Fruit fly (Drosophila melanogaster) whole organism, wandering third instar larva: ENCODE measurements around the gene amos.

ENCODE experiments used
- Abd-B ChIP-seq: fragments of >200 bp; optimal IDR thresholded peaks from 2 replicates; lab custom pipeline; 2017; ENCODE audit warnings: missing biosample characterization, missing genetic modification characterization
- CG9705 ChIP-seq: fragments of 200-800 bp; sonication (Bioruptor generic); optimal IDR thresholded peaks from 2 replicates; lab custom pipeline; 2018; ENCODE audit warnings: missing biosample characterization, mild to moderate bottlenecking, missing genetic modification characterization
- CrebA ChIP-seq: fragments of 200-800 bp; sonication (Bioruptor generic); optimal IDR thresholded peaks from 2 replicates; lab custom pipeline; 2016; ENCODE audit warnings: missing biosample characterization, mild to moderate bottlenecking, missing genetic modification characterization, borderline replicate concordance
- Dif ChIP-seq: fragments of 200-275, 200-300 bp; sonication (Bioruptor generic); optimal IDR thresholded peaks from 2 replicates; lab custom pipeline; 2018; ENCODE audit warnings: missing biosample characterization, missing genetic modification characterization; ENCODE audit not compliant: partially characterized antibody
- GATAd ChIP-seq: sonication (Bioruptor generic); optimal IDR thresholded peaks from 2 replicates; lab custom pipeline; 2016; ENCODE audit warnings: missing biosample characterization, missing genetic modification characterization
- HLH106 ChIP-seq: fragments of 200-800 bp; optimal IDR thresholded peaks from 3 replicates; lab custom pipeline; 2019; ENCODE audit warnings: missing biosample characterization, mild to moderate bottlenecking, missing genetic modification characterization, moderate library complexity
- Hnf4 ChIP-seq: fragments of 200-800 bp; sonication (Bioruptor generic); optimal IDR thresholded peaks from 2 replicates; lab custom pipeline; 2016; ENCODE audit warnings: missing biosample characterization, mild to moderate bottlenecking, missing genetic modification characterization
- Hr78 ChIP-seq: fragments of >200 bp; optimal IDR thresholded peaks from 2 replicates; lab custom pipeline; 2017; ENCODE audit warnings: missing biosample characterization, missing genetic modification characterization
- Hr83 ChIP-seq: fragments of 200-300 bp; sonication (Bioruptor generic); optimal IDR thresholded peaks from 2 replicates; lab custom pipeline; 2016; ENCODE audit warnings: missing biosample characterization, mild to moderate bottlenecking, missing genetic modification characterization, moderate library complexity; ENCODE audit not compliant: poor library complexity, severe bottlenecking
- Jra ChIP-seq: sonication (Bioruptor generic); optimal IDR thresholded peaks from 2 replicates; lab custom pipeline; 2016; ENCODE audit warnings: missing biosample characterization, missing genetic modification characterization
- Mio ChIP-seq: sonication (Bioruptor generic); optimal IDR thresholded peaks from 2 replicates; lab custom pipeline; 2016; ENCODE audit warnings: missing biosample characterization, missing genetic modification characterization
- Myc ChIP-seq: fragments of >200 bp; optimal IDR thresholded peaks from 2 replicates; lab custom pipeline; 2017
- OdsH ChIP-seq: fragments of 200-800 bp; sonication (Bioruptor generic); optimal IDR thresholded peaks from 2 replicates; lab custom pipeline; 2016; ENCODE audit warnings: missing biosample characterization, mild to moderate bottlenecking, missing genetic modification characterization
- Rel ChIP-seq, 2 experiments: fragments of 200-800 bp; sonication (Bioruptor generic) in 1 of 2; optimal IDR thresholded peaks; 2 replicates in 1 of 2; 3 replicates in 1 of 2; lab custom pipeline; 2016 to 2019; ENCODE audit warnings: mild to moderate bottlenecking in 2 of 2, missing biosample characterization in 2 of 2, missing genetic modification characterization in 2 of 2, moderate library complexity in 1 of 2
- Sp1 ChIP-seq: fragments of 200-800 bp; sonication (Bioruptor generic); optimal IDR thresholded peaks from 3 replicates; lab custom pipeline; 2019; ENCODE audit warnings: missing biosample characterization, mild to moderate bottlenecking, missing genetic modification characterization, moderate library complexity
- Vsx2 ChIP-seq: fragments of 200-300, 225-300 bp; sonication (Bioruptor generic); optimal IDR thresholded peaks from 2 replicates; lab custom pipeline; 2018; ENCODE audit warnings: missing biosample characterization, missing genetic modification characterization; ENCODE audit not compliant: partially characterized antibody
- br ChIP-seq: fragments of 200-800 bp; sonication (Bioruptor generic); optimal IDR thresholded peaks from 2 replicates; lab custom pipeline; 2016; ENCODE audit warnings: missing biosample characterization, missing genetic modification characterization
- brk ChIP-seq: fragments of 200-800 bp; sonication (Bioruptor generic); optimal IDR thresholded peaks from 2 replicates; lab custom pipeline; 2016; ENCODE audit warnings: missing biosample characterization, mild to moderate bottlenecking, missing genetic modification characterization
- dmrt93B ChIP-seq: fragments of 200-800 bp; sonication (Bioruptor generic); optimal IDR thresholded peaks from 2 replicates; lab custom pipeline; 2018; ENCODE audit warnings: missing biosample characterization, mild to moderate bottlenecking, missing genetic modification characterization
- ey ChIP-seq: fragments of 200-800 bp; sonication (Bioruptor generic); optimal IDR thresholded peaks from 2 replicates; lab custom pipeline; 2016; ENCODE audit warnings: missing biosample characterization, missing genetic modification characterization
- foxo ChIP-seq, 2 experiments: fragments of 200-800 bp; sonication (Bioruptor generic); optimal IDR thresholded peaks; 2 replicates in 1 of 2; 3 replicates in 1 of 2; lab custom pipeline; 2016 to 2017; ENCODE audit warnings: missing biosample characterization in 2 of 2, missing genetic modification characterization in 2 of 2
- fru ChIP-seq: fragments of 200-800 bp; sonication (Bioruptor generic); optimal IDR thresholded peaks from 3 replicates; lab custom pipeline; 2016; ENCODE audit warnings: missing biosample characterization, mild to moderate bottlenecking, missing genetic modification characterization
- h ChIP-seq: fragments of 200-800 bp; sonication (Bioruptor generic); optimal IDR thresholded peaks from 3 replicates; lab custom pipeline; 2016; ENCODE audit warnings: missing biosample characterization, mild to moderate bottlenecking, missing genetic modification characterization
- lola ChIP-seq: fragments of >200 bp; optimal IDR thresholded peaks from 2 replicates; lab custom pipeline; 2017; ENCODE audit warnings: missing biosample characterization, missing genetic modification characterization
- pan ChIP-seq: fragments of >200 bp; optimal IDR thresholded peaks from 2 replicates; lab custom pipeline; 2017
- psq ChIP-seq: fragments of 200-800 bp; sonication (Bioruptor generic); optimal IDR thresholded peaks from 3 replicates; lab custom pipeline; 2017; ENCODE audit warnings: missing biosample characterization, mild to moderate bottlenecking, missing genetic modification characterization, moderate library complexity
- rgr ChIP-seq: fragments of 200-800 bp; sonication (Bioruptor generic); optimal IDR thresholded peaks from 3 replicates; lab custom pipeline; 2016; ENCODE audit warnings: missing biosample characterization, mild to moderate bottlenecking, missing genetic modification characterization
- sage ChIP-seq: fragments of 200-800 bp; sonication (Bioruptor generic); optimal IDR thresholded peaks from 2 replicates; lab custom pipeline; 2016; ENCODE audit warnings: missing biosample characterization, mild to moderate bottlenecking, missing genetic modification characterization
- sv ChIP-seq: fragments of 200-800 bp; sonication (Bioruptor generic); optimal IDR thresholded peaks from 3 replicates; lab custom pipeline; 2016; ENCODE audit warnings: missing biosample characterization, missing genetic modification characterization
- tai ChIP-seq: sonication (Bioruptor generic); optimal IDR thresholded peaks from 2 replicates; lab custom pipeline; 2016; ENCODE audit warnings: missing biosample characterization, missing genetic modification characterization
- woc ChIP-seq: sonication (Bioruptor generic); optimal IDR thresholded peaks from 2 replicates; lab custom pipeline; 2016; ENCODE audit warnings: missing biosample characterization, mild to moderate bottlenecking, missing genetic modification characterization

The amos gene

dm6 chr2L:18596871-18597338 is at the start of gene amos:
Gene amos, minus strand, starts transcription at chr2L:18596921.
- TF ChIP-seq Vsx2 (GFP tag; lab: Kevin White, UChicago) = no peak
- no peak for TF ChIP-seq pan
- TF ChIP-seq Hr83 (GFP tag; lab: Kevin White, UChicago) = no peak
- no peak for TF ChIP-seq CG9705 (GFP tag; lab: Kevin White, UChicago)
- TF ChIP-seq OdsH = no peak
- TF ChIP-seq ey (GFP tag; lab: Kevin White, UChicago) = no peak
- TF ChIP-seq Hnf4 (GFP tag; lab: Kevin White, UChicago) = no peak
- no peak for TF ChIP-seq foxo (GFP tag; optimal IDR thresholded peaks at IDR 0.05; lab: Kevin White, UChicago)
- TF ChIP-seq tai (GFP tag; lab: Kevin White, UChicago) = no peak
- TF ChIP-seq Jra (GFP tag; lab: Kevin White, UChicago) = no peak
- no peak for TF ChIP-seq brk (GFP tag; lab: Kevin White, UChicago)

DNA sequence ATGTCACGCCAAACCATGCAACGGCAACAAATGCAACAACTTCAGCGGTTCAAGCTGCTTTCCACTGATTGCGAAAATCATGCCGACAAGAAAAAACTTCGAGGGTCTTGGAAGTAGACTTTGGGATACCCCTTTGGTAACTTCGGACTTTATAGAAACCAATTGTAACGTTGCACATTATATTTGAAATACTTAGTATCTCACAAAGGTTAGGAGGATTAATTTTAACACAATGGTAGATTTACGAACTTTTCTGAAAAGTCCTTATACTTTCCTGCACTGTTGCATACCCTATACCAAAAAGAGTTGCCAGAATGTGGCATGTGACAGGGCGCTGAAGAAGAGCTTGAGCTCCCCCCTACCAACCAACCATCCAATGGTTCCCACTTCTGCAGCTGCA is 48.7 kb upstream of the amos start:
- no peak for TF ChIP-seq CrebA (GFP tag; lab: Kevin White, UChicago)
- TF ChIP-seq rgr (GFP tag; lab: Kevin White, UChicago) = peak; percentile 30
- no peak for TF ChIP-seq Myc (lab: Kevin White, UChicago)
- TF ChIP-seq woc (GFP tag; lab: Kevin White, UChicago) = peak; percentile 50
- peak; percentile 66 for TF ChIP-seq fru
- peak; percentile 17 for TF ChIP-seq dmrt93B (GFP tag; lab: Kevin White, UChicago)
- TF ChIP-seq Mio = no peak
- peak; percentile 52 for TF ChIP-seq HLH106 (tag; lab: Kevin White, UChicago)
- TF ChIP-seq GATAd = no peak
- peak; percentile 31 for TF ChIP-seq Sp1 (GFP tag; lab: Kevin White, UChicago)
- TF ChIP-seq br (GFP tag; lab: Kevin White, UChicago) = peak; percentile 56
- TF ChIP-seq ey (GFP tag; lab: Kevin White, UChicago) = peak; percentile 54
- TF ChIP-seq h (GFP tag; lab: Kevin White, UChicago) = peak; percentile 54
- TF ChIP-seq Abd-B (GFP tag; lab: Kevin White, UChicago) = no peak
- peak; percentile 21 for TF ChIP-seq Hnf4 (GFP tag; lab: Kevin White, UChicago)
- TF ChIP-seq OdsH = peak; percentile 28
- peak; percentile 9 for TF ChIP-seq psq
- peak in 1 of 2 experiments; percentile 59 for TF ChIP-seq foxo (GFP tag; optimal IDR thresholded peaks at IDR 0.05; lab: Kevin White, UChicago)

DNA sequence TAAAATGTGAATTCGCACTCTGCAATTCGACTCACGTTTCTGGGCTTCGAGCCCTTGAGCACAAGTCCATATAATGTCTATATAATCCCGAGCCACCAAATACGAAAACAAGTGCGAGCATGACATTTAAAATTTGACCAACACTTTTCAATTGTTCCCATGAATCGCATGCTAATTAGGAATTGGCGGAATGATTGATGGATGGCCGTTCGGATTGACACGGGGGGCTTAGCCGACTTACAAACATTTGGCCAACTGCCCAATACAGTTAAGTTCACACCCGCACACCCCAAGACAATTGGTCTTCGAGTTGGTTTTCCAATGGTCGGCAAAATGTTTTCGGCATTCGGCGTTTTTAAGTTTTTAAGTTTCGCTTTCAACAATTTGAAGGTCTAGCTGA is 44.4 kb upstream of the amos start:
- no peak for TF ChIP-seq Jra (GFP tag; lab: Kevin White, UChicago)
- no peak for TF ChIP-seq Hr78 (GFP tag; lab: Kevin White, UChicago)
- TF ChIP-seq woc (GFP tag; lab: Kevin White, UChicago) = no peak
- TF ChIP-seq Vsx2 (GFP tag; lab: Kevin White, UChicago) = no peak
- TF ChIP-seq sv (GFP tag; lab: Kevin White, UChicago) = no peak
- no peak for TF ChIP-seq Rel (GFP tag; optimal IDR thresholded peaks at IDR 0.05; lab: Kevin White, UChicago)
- no peak for TF ChIP-seq Rel (tag; optimal IDR thresholded peaks at IDR 0.05; lab: Kevin White, UChicago)
- TF ChIP-seq ey (GFP tag; lab: Kevin White, UChicago) = no peak
- TF ChIP-seq HLH106 (tag; lab: Kevin White, UChicago) = no peak
- TF ChIP-seq br (GFP tag; lab: Kevin White, UChicago) = no peak
- no peak for TF ChIP-seq pan
- TF ChIP-seq Hr83 (GFP tag; lab: Kevin White, UChicago) = no peak
- no peak for TF ChIP-seq sage (GFP tag; lab: Kevin White, UChicago)
- no peak for TF ChIP-seq brk (GFP tag; lab: Kevin White, UChicago)
- no peak for TF ChIP-seq foxo (GFP tag; optimal IDR thresholded peaks at IDR 0.05; lab: Kevin White, UChicago)
- no peak for TF ChIP-seq psq
- TF ChIP-seq h (GFP tag; lab: Kevin White, UChicago) = no peak
- no peak for TF ChIP-seq Dif
- no peak for TF ChIP-seq lola (GFP tag; lab: Kevin White, UChicago)

- TF ChIP-seq Abd-B (GFP tag; lab: Kevin White, UChicago) (no peak), HLH106 (tag; lab: Kevin White, UChicago) (no peak), pan (no peak), GATAd (no peak), sv (GFP tag; lab: Kevin White, UChicago) (no peak), Hr83 (GFP tag; lab: Kevin White, UChicago) (no peak), h (GFP tag; lab: Kevin White, UChicago) (no peak), Rel (GFP tag; optimal IDR thresholded peaks at IDR 0.05; lab: Kevin White, UChicago) (no peak), Rel (tag; optimal IDR thresholded peaks at IDR 0.05; lab: Kevin White, UChicago) (no peak), psq (no peak), Myc (lab: Kevin White, UChicago) (no peak), Sp1 (GFP tag; lab: Kevin White, UChicago) (no peak), tai (GFP tag; lab: Kevin White, UChicago) (no peak), dmrt93B (GFP tag; lab: Kevin White, UChicago) (no peak), fru (no peak)
- TF ChIP-seq, all 38 proteins: peak for 0
Measured at dm6 chr2L:18638945-18639344, 42.2 kb upstream of the amos start.
